Fruit fly (Drosophila melanogaster) whole organism, embryonic: ENCODE data around the gene CG10584.
A peak's percentile ranks its signal among the peaks of the same experiment; 100 is the strongest.

Experiments
- CG11504 ChIP-seq: fragments of 200-800 bp; sonication (Bioruptor generic); optimal IDR thresholded peaks from 3 replicates; lab custom pipeline; 2019; ENCODE audit warnings: missing biosample characterization, mild to moderate bottlenecking, missing genetic modification characterization, moderate library complexity
- CG15073 ChIP-seq: fragments of 200-800 bp; sonication (Bioruptor generic); optimal IDR thresholded peaks from 2 replicates; lab custom pipeline; 2016; ENCODE audit warnings: missing biosample characterization, missing genetic modification characterization
- CG17186 ChIP-seq: fragments of 200-800 bp; sonication (Bioruptor generic); optimal IDR thresholded peaks from 3 replicates; lab custom pipeline; 2017; ENCODE audit warnings: missing biosample characterization, missing genetic modification reagents, missing genetic modification characterization
- CG18476 ChIP-seq: fragments of 200-800 bp; sonication (Bioruptor generic); optimal IDR thresholded peaks from 2 replicates; lab custom pipeline; 2016; ENCODE audit warnings: missing biosample characterization, mild to moderate bottlenecking, missing genetic modification characterization
- CG18599 ChIP-seq: fragments of 200-800 bp; sonication (Bioruptor generic); optimal IDR thresholded peaks from 3 replicates; lab custom pipeline; 2017; ENCODE audit warnings: missing biosample characterization, missing genetic modification characterization, mild to moderate bottlenecking, moderate library complexity, missing genetic modification reagents
- CG18619 ChIP-seq: fragments of 200-800 bp; sonication (Bioruptor generic); optimal IDR thresholded peaks from 3 replicates; lab custom pipeline; 2017; ENCODE audit warnings: missing biosample characterization, mild to moderate bottlenecking, missing genetic modification characterization
- CG2202 ChIP-seq: fragments of 200-800 bp; sonication (Bioruptor generic); optimal IDR thresholded peaks from 2 replicates; lab custom pipeline; 2018; ENCODE audit warnings: missing biosample characterization, mild to moderate bottlenecking, missing genetic modification characterization
- CG31441 ChIP-seq: fragments of 200-800 bp; sonication (Bioruptor generic); IDR thresholded peaks from 2 replicates; pipeline ENCODE4 v1.3.6; 2022; ENCODE audit warnings: missing biosample characterization, missing genetic modification characterization
- CG34224 ChIP-seq: fragments of 200-800 bp; sonication (Bioruptor generic); IDR thresholded peaks from 3 replicates; pipeline ENCODE4 v1.3.6; 2022; ENCODE audit warnings: missing biosample characterization, missing genetic modification characterization; ENCODE audit not compliant: partially characterized antibody
- CG4404 ChIP-seq: fragments of 200-800 bp; sonication (Bioruptor generic); IDR thresholded peaks from 2 replicates; pipeline ENCODE4 v1.3.6; 2022; ENCODE audit warnings: missing biosample characterization, missing genetic modification characterization
- CG4424 ChIP-seq: fragments of 200-800 bp; sonication (Bioruptor generic); optimal IDR thresholded peaks from 3 replicates; lab custom pipeline; 2016; ENCODE audit warnings: missing biosample characterization, missing genetic modification characterization
- CG6654 ChIP-seq: fragments of 200-800 bp; sonication (Bioruptor generic); optimal IDR thresholded peaks from 2 replicates; lab custom pipeline; 2017; ENCODE audit warnings: missing biosample characterization, mild to moderate bottlenecking, missing genetic modification characterization
- CG7271 ChIP-seq: fragments of 200-800 bp; sonication (Bioruptor generic); optimal IDR thresholded peaks from 2 replicates; lab custom pipeline; 2018; ENCODE audit warnings: missing biosample characterization, mild to moderate bottlenecking, missing genetic modification characterization, moderate library complexity
- CG7745 ChIP-seq: fragments of 200-800 bp; sonication (Bioruptor generic); optimal IDR thresholded peaks from 2 replicates; lab custom pipeline; 2018; ENCODE audit warnings: missing biosample characterization, mild to moderate bottlenecking, missing genetic modification characterization, moderate library complexity
- CG9215 ChIP-seq: fragments of 200-800 bp; sonication (Bioruptor generic); IDR thresholded peaks from 2 replicates; pipeline ENCODE4 v1.3.6; 2022; ENCODE audit warnings: missing biosample characterization, missing genetic modification characterization
- CoRest ChIP-seq: fragments of 200-800 bp; sonication (Bioruptor generic); optimal IDR thresholded peaks from 3 replicates; lab custom pipeline; 2018; ENCODE audit warnings: missing biosample characterization, mild to moderate bottlenecking, missing genetic modification characterization, moderate library complexity
- Elba2 ChIP-seq: fragments of 200-800 bp; sonication (Bioruptor generic); optimal IDR thresholded peaks from 3 replicates; lab custom pipeline; 2016; ENCODE audit warnings: missing biosample characterization, missing genetic modification characterization
- Hmr ChIP-seq: fragments of 200-800 bp; sonication (Bioruptor generic); optimal IDR thresholded peaks from 3 replicates; lab custom pipeline; 2017; ENCODE audit warnings: mild to moderate bottlenecking, missing biosample characterization, missing genetic modification reagents, missing genetic modification characterization
- Hr3 ChIP-seq: fragments of 200-800 bp; sonication (Bioruptor generic); optimal IDR thresholded peaks from 3 replicates; lab custom pipeline; 2016; ENCODE audit warnings: missing biosample characterization, missing genetic modification characterization
- Lpt ChIP-seq: fragments of >200 bp; optimal IDR thresholded peaks from 2 replicates; lab custom pipeline; 2018; ENCODE audit warnings: missing biosample characterization, missing genetic modification characterization
- MTF-1 ChIP-seq: fragments of 200-800 bp; sonication (Bioruptor generic); optimal IDR thresholded peaks from 2 replicates; lab custom pipeline; 2018; ENCODE audit warnings: missing biosample characterization, mild to moderate bottlenecking, missing genetic modification characterization, borderline replicate concordance
- Nf-YA ChIP-seq: fragments of 200-800 bp; sonication (Bioruptor generic); IDR thresholded peaks from 2 replicates; pipeline ENCODE4 v1.3.6; 2022; ENCODE audit warnings: missing biosample characterization, missing genetic modification characterization
- Pdp1 ChIP-seq, 2 experiments: fragments of 200-800 bp; sonication (Bioruptor generic); optimal IDR thresholded peaks; 3 replicates each; lab custom pipeline; 2016; ENCODE audit warnings: missing biosample characterization in 2 of 2, missing genetic modification characterization in 2 of 2, mild to moderate bottlenecking in 1 of 2, moderate library complexity in 1 of 2
- Rx ChIP-seq: fragments of 200-800 bp; sonication (Bioruptor generic); IDR thresholded peaks from 2 replicates; pipeline ENCODE4 v1.3.6; 2022; ENCODE audit warnings: missing biosample characterization, missing genetic modification characterization
- Sox100B ChIP-seq: fragments of 200-800 bp; sonication (Bioruptor generic); optimal IDR thresholded peaks from 3 replicates; lab custom pipeline; 2018; ENCODE audit warnings: missing biosample characterization, mild to moderate bottlenecking, missing genetic modification characterization
- Sox102F ChIP-seq: fragments of 200-800 bp; sonication (Bioruptor generic); optimal IDR thresholded peaks from 2 replicates; lab custom pipeline; 2018; ENCODE audit warnings: missing biosample characterization, mild to moderate bottlenecking, missing genetic modification characterization, moderate library complexity
- ase ChIP-seq: fragments of 200-800 bp; sonication (Bioruptor generic); IDR thresholded peaks from 3 replicates; pipeline ENCODE4 v1.3.6; 2022; ENCODE audit warnings: missing biosample characterization, missing genetic modification characterization
- bigmax ChIP-seq: fragments of 200-800 bp; sonication (Bioruptor generic); optimal IDR thresholded peaks from 2 replicates; lab custom pipeline; 2018; ENCODE audit warnings: missing biosample characterization, mild to moderate bottlenecking, missing genetic modification characterization
- cwo ChIP-seq: fragments of 200-800 bp; sonication (Bioruptor generic); optimal IDR thresholded peaks from 3 replicates; lab custom pipeline; 2017; ENCODE audit warnings: missing biosample characterization, missing genetic modification characterization, mild to moderate bottlenecking, moderate library complexity, missing genetic modification reagents
- dpn ChIP-seq, 2 experiments: fragments of 200-800 bp; sonication (Bioruptor generic); optimal IDR thresholded peaks; 3 replicates each; lab custom pipeline; 2016; ENCODE audit warnings: missing biosample characterization in 2 of 2, missing genetic modification characterization in 2 of 2
- gro ChIP-seq: fragments of 200-800 bp; sonication (Bioruptor generic); optimal IDR thresholded peaks from 2 replicates; lab custom pipeline; 2016; ENCODE audit warnings: missing biosample characterization, missing genetic modification characterization
- h ChIP-seq: fragments of >200 bp; optimal IDR thresholded peaks from 2 replicates; lab custom pipeline; 2017
- insv ChIP-seq, 2 experiments: fragments of 200-800 bp; sonication (Bioruptor generic); optimal IDR thresholded peaks; 3 replicates each; lab custom pipeline; 2016 to 2018; ENCODE audit warnings: missing biosample characterization in 2 of 2, missing genetic modification characterization in 2 of 2
- jumu ChIP-seq: fragments of 200-800 bp; sonication (Bioruptor generic); optimal IDR thresholded peaks from 3 replicates; lab custom pipeline; 2016; ENCODE audit warnings: missing biosample characterization, missing genetic modification characterization
- lbe ChIP-seq: fragments of 200-800 bp; sonication (Bioruptor generic); optimal IDR thresholded peaks from 2 replicates; lab custom pipeline; 2016; ENCODE audit warnings: missing biosample characterization, mild to moderate bottlenecking, missing genetic modification characterization
- nerfin-1 ChIP-seq: fragments of 200-800 bp; sonication (Bioruptor generic); optimal IDR thresholded peaks from 3 replicates; lab custom pipeline; 2019; ENCODE audit warnings: missing biosample characterization, mild to moderate bottlenecking, missing genetic modification characterization, moderate library complexity
- otp ChIP-seq: fragments of 200-800 bp; sonication (Bioruptor generic); IDR thresholded peaks from 3 replicates; pipeline ENCODE4, ENCODE4 v1.3.6; 2022; ENCODE audit warnings: missing biosample characterization, missing genetic modification characterization
- pan ChIP-seq, 4 experiments: fragments of >200 bp in 3 of 4; fragments of 200-800 bp in 1 of 4; sonication (Bioruptor generic) in 1 of 4; optimal IDR thresholded peaks in 3 of 4; IDR thresholded peaks in 1 of 4; 2 replicates each; pipeline versions ENCODE4 v1.3.6 to Lab custom; 2017 to 2022; ENCODE audit warnings: missing biosample characterization in 2 of 4, missing genetic modification characterization in 2 of 4, mixed read lengths in 1 of 4
- peb ChIP-seq: fragments of 200-800 bp; sonication (Bioruptor generic); IDR thresholded peaks from 2 replicates; pipeline ENCODE4 v1.3.6; 2022; ENCODE audit warnings: missing biosample characterization, missing genetic modification characterization
- row ChIP-seq: fragments of 200-800 bp; sonication (Bioruptor generic); IDR thresholded peaks from 3 replicates; pipeline ENCODE4 v1.3.6; 2022; ENCODE audit warnings: missing biosample characterization, missing genetic modification characterization
- sens ChIP-seq: fragments of 200-800 bp; sonication (Bioruptor generic); peaks from one replicate; lab custom pipeline; 2016; ENCODE audit warnings: missing biosample characterization, missing genetic modification characterization
- shn ChIP-seq: fragments of 200-800 bp; sonication (Bioruptor generic); optimal IDR thresholded peaks from 3 replicates; lab custom pipeline; 2016; ENCODE audit warnings: missing biosample characterization, missing genetic modification characterization
- sisA ChIP-seq: fragments of 200-800 bp; sonication (Bioruptor generic); IDR thresholded peaks from 2 replicates; pipeline ENCODE4 v1.3.6; 2022; ENCODE audit warnings: missing biosample characterization, missing genetic modification characterization
- stc ChIP-seq: fragments of 200-800 bp; sonication (Bioruptor generic); IDR thresholded peaks from 2 replicates; pipeline ENCODE4 v1.3.6; 2022; ENCODE audit warnings: missing biosample characterization, missing genetic modification characterization
- tgo ChIP-seq: fragments of 200-800 bp; sonication (Bioruptor generic); IDR thresholded peaks from 3 replicates; pipeline ENCODE4 v1.3.6; 2022; ENCODE audit warnings: missing biosample characterization, missing genetic modification characterization
- usp ChIP-seq: fragments of >200 bp; optimal IDR thresholded peaks from 2 replicates; lab custom pipeline; 2017; ENCODE audit warnings: missing biosample characterization, missing genetic modification characterization
- zen ChIP-seq: fragments of 200-800 bp; sonication (Bioruptor generic); optimal IDR thresholded peaks from 3 replicates; lab custom pipeline; 2018; ENCODE audit warnings: missing biosample characterization, mild to moderate bottlenecking, missing genetic modification characterization, moderate library complexity
- zf30C ChIP-seq: fragments of 200-800 bp; sonication (Bioruptor generic); optimal IDR thresholded peaks from 3 replicates; lab custom pipeline; 2018; ENCODE audit warnings: missing biosample characterization, mild to moderate bottlenecking, missing genetic modification characterization

Gene CG10584

dm6 chr3L:21026025-21026916 lies 4.9 kb downstream of the CG10584 start (continued):
- TF ChIP-seq CoRest (tag; lab: Kevin White, UChicago) (peak; percentile 24), CG4424 (GFP tag; lab: Kevin White, UChicago) (no peak), shn (GFP tag; lab: Kevin White, UChicago) (no peak), CG18476 (GFP tag; lab: Kevin White, UChicago) (peak; percentile 1), gro (GFP tag; lab: Kevin White, UChicago) (no peak), lbe (GFP tag; lab: Kevin White, UChicago) (peak; percentile 15), bigmax (GFP tag; lab: Kevin White, UChicago) (no peak), CG18619 (GFP tag; lab: Kevin White, UChicago) (no peak), tgo (GFP tag; lab: Robert Waterston, UW) (no peak), Nf-YA (GFP tag; lab: Robert Waterston, UW) (no peak), cwo (GFP tag; lab: Kevin White, UChicago) (peak; percentile 9), usp (GFP tag; lab: Kevin White, UChicago) (no peak), ase (GFP tag; lab: Robert Waterston, UW) (no peak), insv (GFP tag; optimal IDR thresholded peaks at IDR 0.05; lab: Kevin White, UChicago) (no peak), Sox102F (GFP tag; lab: Kevin White, UChicago) (peak; percentile 6), Elba2 (GFP tag; lab: Kevin White, UChicago) (no peak), CG18599 (GFP tag; lab: Kevin White, UChicago) (peak; percentile 47), CG31441 (GFP tag; lab: Robert Waterston, UW) (no peak), CG17186 (GFP tag; lab: Kevin White, UChicago) (no peak), row (peak; percentile 36; the same call in 1 of the 3 replicates), CG9215 (GFP tag; lab: Robert Waterston, UW) (no peak), stc (GFP tag; lab: Robert Waterston, UW) (no peak), CG15073 (no peak), CG2202 (no peak), Hmr (GFP tag; lab: Kevin White, UChicago) (no peak), Lpt (GFP tag; lab: Kevin White, UChicago) (no peak), MTF-1 (GFP tag; lab: Kevin White, UChicago) (no peak), zf30C (GFP tag; lab: Kevin White, UChicago) (peak; percentile 35), Sox100B (GFP tag; lab: Kevin White, UChicago) (no peak), CG34224 (GFP tag; lab: Robert Waterston, UW) (peak; percentile 50), h (lab: Kevin White, UChicago) (no peak), Hr3 (no peak), CG7271 (tag; lab: Kevin White, UChicago) (no peak), zen (peak; percentile 21), Pdp1 (GFP tag; optimal IDR thresholded peaks at IDR 0.05; lab: Kevin White, UChicago) (no peak), nerfin-1 (tag; lab: Kevin White, UChicago) (peak; percentile 57), otp (peak; percentile 35; the same call in 1 of the 3 replicates), sens (peak; percentile 53), Rx (GFP tag; lab: Robert Waterston, UW) (no peak), peb (GFP tag; lab: Robert Waterston, UW) (0 out of 2 replicates have a peak, but pooled peaks have one; percentile 29), CG11504 (peak; percentile 4), dpn (GFP tag; optimal IDR thresholded peaks at IDR 0.05; lab: Kevin White, UChicago) (no peak), CG7745 (peak; percentile 44), pan (optimal IDR thresholded peaks at IDR 0.05; lab: Kevin White, UChicago) (no peak), pan (GFP tag; optimal IDR thresholded peaks at IDR 0.05 in 1 of 2, IDR thresholded peaks at IDR 0.05 in 1 of 2) (no peak), CG6654 (GFP tag; lab: Kevin White, UChicago) (no peak), jumu (GFP tag; lab: Kevin White, UChicago) (no peak), CG4404 (no peak), sisA (no peak)
